Fruit fly (Drosophila melanogaster) Kc167 (cell line): ENCODE measurements around the gene CG6012.

ENCODE experiments used
- Myc ChIP-seq: fragments of >200 bp; optimal IDR thresholded peaks from 2 replicates; lab custom pipeline; 2017; ENCODE audit warnings: missing external identifiers
- psq ChIP-seq: fragments of >200 bp; optimal IDR thresholded peaks from 2 replicates; lab custom pipeline; 2017; ENCODE audit warnings: missing external identifiers
- ttk ChIP-seq: sonication (Bioruptor generic); optimal IDR thresholded peaks from 2 replicates; lab custom pipeline; 2017; ENCODE audit warnings: missing external identifiers

- no peak for TF ChIP-seq psq (lab: Kevin White, UChicago)
- TF ChIP-seq ttk (lab: Kevin White, UChicago) = no peak
- TF ChIP-seq Myc (lab: Kevin White, UChicago) = no peak
These were observed 43.7 kb downstream of the CG6012 start for dm6 chr2L:16817421-16818101.
